Fruit fly (Drosophila melanogaster) S2 (cell line): ENCODE measurements around the gene CG5860.

Source experiments
- CG8478 ChIP-seq: fragments of >200 bp; optimal IDR thresholded peaks from 2 replicates; lab custom pipeline; 2018
- CTCF ChIP-seq, 2 experiments: fragments of >200 bp; optimal IDR thresholded peaks; 2 replicates each; lab custom pipeline; 2018

DNA sequence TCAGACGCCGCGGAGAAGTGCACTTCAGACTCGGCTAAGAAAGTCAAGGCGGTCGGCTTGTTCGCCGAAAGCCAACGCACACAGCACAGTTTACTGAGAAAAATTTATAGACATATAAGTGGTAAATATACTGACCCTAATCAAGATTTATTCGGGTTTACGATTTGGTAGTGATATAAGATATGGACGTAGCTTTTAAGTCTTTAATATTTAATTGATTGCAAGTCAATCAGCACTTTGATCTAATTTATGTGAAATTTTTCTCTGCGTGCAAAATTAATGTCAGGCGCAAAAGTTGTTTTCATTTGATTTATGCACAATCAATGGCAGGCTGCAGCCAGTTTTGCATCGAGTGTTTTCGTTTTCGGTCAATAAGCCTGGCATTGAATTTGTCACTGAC lies 21.1 kb downstream of the CG5860 start:
- TF ChIP-seq CTCF (optimal IDR thresholded peaks at IDR 0.05; lab: Kevin White, UChicago) (no peak), CG8478 (no peak)
